Worm (Caenorhabditis elegans): ENCODE results near the gene Y11D7A.3.

- TF ChIP-seq hlh-12 (tag; optimal IDR thresholded peaks at IDR 0.05) (no peak), nhr-90 (tag; optimal IDR thresholded peaks at IDR 0.05) (no peak), ceh-79 (tag; optimal IDR thresholded peaks at IDR 0.05) (no peak), egl-44 (GFP tag; IDR thresholded peaks at IDR 0.05) (no peak)
Observed at ce11 chrIV:9239151-9239550, 6.3 kb downstream of the Y11D7A.3 start.

Data from whole organism, young adult.